Worm (Caenorhabditis elegans) whole organism, late embryonic: Measurements from ENCODE around the gene F26F12.3.
A peak's percentile ranks its signal among the peaks of the same experiment; 100 is the strongest.

Experiments used
- F13H6.1 ChIP-seq: sonication (generic microtip); optimal IDR thresholded peaks from 2 replicates; lab custom pipeline; 2016; ENCODE audit warnings: missing genetic modification characterization, missing compliant biosample characterization
- Y22D7AL.16 ChIP-seq: sonication (generic microtip); optimal IDR thresholded peaks from 2 replicates; lab custom pipeline; 2016; ENCODE audit warnings: missing genetic modification characterization, missing compliant biosample characterization
- ahr-1 ChIP-seq: sonication (generic microtip); optimal IDR thresholded peaks from 2 replicates; lab custom pipeline; 2016; ENCODE audit warnings: missing genetic modification characterization, missing compliant biosample characterization
- ceh-14 ChIP-seq: sonication (generic microtip); optimal IDR thresholded peaks from 2 replicates; lab custom pipeline; 2016; ENCODE audit warnings: missing genotype, missing genetic modification characterization, missing compliant biosample characterization
- ceh-18 ChIP-seq: sonication (generic microtip); optimal IDR thresholded peaks from 2 replicates; lab custom pipeline; 2016; ENCODE audit warnings: missing genetic modification characterization, missing compliant biosample characterization
- ceh-19 ChIP-seq: fragments of 200-800 bp; sonication (Bioruptor generic); optimal IDR thresholded peaks from 2 replicates; lab custom pipeline; 2018; ENCODE audit warnings: mild to moderate bottlenecking, missing genetic modification characterization, missing compliant biosample characterization
- ceh-30 ChIP-seq: fragments of 150-350 bp; optimal IDR thresholded peaks from 2 replicates; lab custom pipeline; 2014; ENCODE audit warnings: missing biosample characterization, missing genetic modification characterization
- ceh-31 ChIP-seq: sonication (generic microtip); optimal IDR thresholded peaks from 2 replicates; lab custom pipeline; 2016; ENCODE audit warnings: missing genetic modification characterization, missing compliant biosample characterization
- ceh-34 ChIP-seq: sonication (generic microtip); optimal IDR thresholded peaks from 2 replicates; lab custom pipeline; 2016; ENCODE audit warnings: mild to moderate bottlenecking, missing genetic modification characterization, missing compliant biosample characterization
- ceh-6 ChIP-seq: fragments of 200-800 bp; sonication (Bioruptor generic); optimal IDR thresholded peaks from 2 replicates; lab custom pipeline; 2018; ENCODE audit warnings: mild to moderate bottlenecking, missing genetic modification characterization, missing compliant biosample characterization
- ceh-9 ChIP-seq: sonication (generic microtip); optimal IDR thresholded peaks from 2 replicates; lab custom pipeline; 2016; ENCODE audit warnings: mild to moderate bottlenecking, missing genetic modification characterization, inconsistent platforms, missing compliant biosample characterization
- che-1 ChIP-seq: sonication (generic microtip); optimal IDR thresholded peaks from 2 replicates; lab custom pipeline; 2016; ENCODE audit warnings: mild to moderate bottlenecking, missing genetic modification characterization, missing compliant biosample characterization
- dve-1 ChIP-seq: sonication (generic microtip); optimal IDR thresholded peaks from 2 replicates; lab custom pipeline; 2017; ENCODE audit warnings: antibody characterized with exemption, mild to moderate bottlenecking, missing genetic modification characterization, missing compliant biosample characterization
- elt-2 ChIP-seq: sonication (generic microtip); optimal IDR thresholded peaks from 2 replicates; lab custom pipeline; 2016; ENCODE audit warnings: missing genetic modification reagents, missing genetic modification characterization, missing compliant biosample characterization
- elt-4 ChIP-seq: sonication (generic microtip); optimal IDR thresholded peaks from 2 replicates; lab custom pipeline; 2016; ENCODE audit warnings: missing genetic modification characterization, missing compliant biosample characterization
- eyg-1 ChIP-seq: sonication (generic microtip); optimal IDR thresholded peaks from 2 replicates; lab custom pipeline; 2016; ENCODE audit warnings: missing genotype, missing genetic modification characterization, missing compliant biosample characterization
- fax-1 ChIP-seq: sonication (generic microtip); optimal IDR thresholded peaks from 2 replicates; lab custom pipeline; 2016; ENCODE audit warnings: missing genotype, missing genetic modification characterization, missing compliant biosample characterization
- fkh-10 ChIP-seq: fragments of 150-350 bp; optimal IDR thresholded peaks from 2 replicates; lab custom pipeline; 2014; ENCODE audit warnings: missing biosample characterization, missing genetic modification reagents, missing genetic modification characterization
- fkh-6 ChIP-seq: sonication (generic microtip); optimal IDR thresholded peaks from 2 replicates; lab custom pipeline; 2016; ENCODE audit warnings: missing genetic modification characterization, missing compliant biosample characterization
- hlh-15 ChIP-seq: sonication (generic microtip); optimal IDR thresholded peaks from 2 replicates; lab custom pipeline; 2016; ENCODE audit warnings: missing genetic modification characterization, missing compliant biosample characterization
- hlh-30 ChIP-seq: sonication (generic microtip); optimal IDR thresholded peaks from 2 replicates; lab custom pipeline; 2017; ENCODE audit warnings: antibody characterized with exemption, missing genetic modification characterization, missing compliant biosample characterization; ENCODE audit not compliant: insufficient read depth
- hlh-6 ChIP-seq: sonication (generic microtip); optimal IDR thresholded peaks from 2 replicates; lab custom pipeline; 2016; ENCODE audit warnings: missing genotype, missing genetic modification characterization, missing compliant biosample characterization
- madf-2 ChIP-seq: sonication (generic microtip); optimal IDR thresholded peaks from 2 replicates; lab custom pipeline; 2017; ENCODE audit warnings: missing genetic modification characterization, missing compliant biosample characterization
- mec-3 ChIP-seq: sonication (generic microtip); optimal IDR thresholded peaks from 2 replicates; lab custom pipeline; 2016; ENCODE audit warnings: borderline replicate concordance, missing genetic modification characterization, missing compliant biosample characterization
- nhr-11 ChIP-seq: fragments of 150-350 bp; optimal IDR thresholded peaks from 2 replicates; lab custom pipeline; 2014; ENCODE audit warnings: missing biosample characterization, missing genetic modification characterization
- pax-1 ChIP-seq: fragments of 150-350 bp; optimal IDR thresholded peaks from 2 replicates; lab custom pipeline; 2014; ENCODE audit warnings: missing biosample characterization, missing genetic modification characterization
- pha-2 ChIP-seq: sonication (generic microtip); optimal IDR thresholded peaks from 2 replicates; lab custom pipeline; 2017; ENCODE audit warnings: mild to moderate bottlenecking, missing genetic modification characterization, missing compliant biosample characterization
- pha-4 ChIP-seq: fragments of 150-350 bp; optimal IDR thresholded peaks from 2 replicates; lab custom pipeline; 2018; ENCODE audit warnings: missing biosample characterization, missing genetic modification reagents, missing genetic modification characterization
- ref-2 ChIP-seq: sonication (generic microtip); optimal IDR thresholded peaks from 2 replicates; lab custom pipeline; 2016; ENCODE audit warnings: missing genetic modification characterization, missing compliant biosample characterization
- tbx-7 ChIP-seq: sonication (generic microtip); optimal IDR thresholded peaks from 2 replicates; lab custom pipeline; 2016; ENCODE audit warnings: missing genotype, missing genetic modification characterization, missing compliant biosample characterization
- unc-3 ChIP-seq, 2 experiments: fragments of 200-800 bp in 1 of 2; sonication (Bioruptor generic) in 1 of 2; sonication (generic microtip) in 1 of 2; conservative IDR thresholded peaks in 1 of 2; optimal IDR thresholded peaks in 1 of 2; 2 replicates each; pipeline versions ENCODE4 v1.3.6 to Lab custom; 2016 to 2022; ENCODE audit warnings: missing compliant biosample characterization in 2 of 2, missing genetic modification characterization in 2 of 2, missing genetic modification reagents in 1 of 2
- unc-42 ChIP-seq: sonication (generic microtip); optimal IDR thresholded peaks from 2 replicates; lab custom pipeline; 2016; ENCODE audit warnings: missing genotype, missing genetic modification characterization, missing compliant biosample characterization
- unc-55 ChIP-seq: sonication (generic microtip); optimal IDR thresholded peaks from 2 replicates; lab custom pipeline; 2017; ENCODE audit warnings: missing biosample characterization, missing genetic modification reagents, missing genetic modification characterization
- ztf-16 ChIP-seq: sonication (generic microtip); optimal IDR thresholded peaks from 2 replicates; lab custom pipeline; 2017; ENCODE audit warnings: missing genetic modification characterization, missing compliant biosample characterization

Gene F26F12.3

DNA sequence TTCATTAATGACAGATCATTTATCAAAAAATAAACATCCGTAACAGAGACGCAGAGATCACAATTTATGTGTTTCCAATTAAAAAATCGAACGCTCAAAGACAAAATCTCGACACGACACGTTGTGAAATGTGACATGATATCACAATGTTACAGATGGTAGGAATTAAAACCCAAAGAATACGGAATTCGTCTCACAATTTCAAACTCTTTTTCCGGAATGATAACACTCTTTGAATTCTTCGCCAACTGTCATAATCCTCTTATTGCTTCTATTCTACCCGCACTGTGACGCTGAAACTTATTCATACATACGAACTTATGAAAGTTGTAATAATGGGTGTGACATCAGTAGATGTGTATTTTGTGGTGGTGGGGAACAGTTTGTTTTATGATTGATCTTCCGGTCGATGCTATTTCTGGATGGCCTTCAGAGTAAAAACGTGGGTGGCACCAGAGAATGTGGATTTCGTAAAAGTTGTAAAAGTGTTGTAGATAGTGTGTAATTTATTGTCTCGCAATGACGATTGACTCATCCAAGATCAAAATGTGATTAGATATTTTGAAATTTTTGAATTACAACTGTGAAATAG is 29.0 kb downstream of the F26F12.3 start:
- TF ChIP-seq ceh-30 (no peak), pha-4 (tag; lab: Kevin White, UChicago) (no peak), ztf-16 (tag; lab: Kevin White, UChicago) (no peak), ceh-31 (tag; lab: Kevin White, UChicago) (no peak), fax-1 (tag; lab: Kevin White, UChicago) (no peak), unc-55 (GFP tag; lab: Kevin White, UChicago) (no peak), ahr-1 (tag; lab: Kevin White, UChicago) (no peak), unc-3 (GFP tag; conservative IDR thresholded peaks at IDR 0.05; lab: Robert Waterston, UW) (no peak), unc-3 (tag; optimal IDR thresholded peaks at IDR 0.05; lab: Kevin White, UChicago) (no peak), ceh-6 (GFP tag; lab: Kevin White, UChicago) (no peak), hlh-15 (no peak), unc-42 (no peak), fkh-6 (tag; lab: Kevin White, UChicago) (no peak), pax-1 (tag; lab: Kevin White, UChicago) (no peak), fkh-10 (GFP tag; lab: Kevin White, UChicago) (no peak), elt-4 (tag; lab: Kevin White, UChicago) (no peak), ref-2 (tag; lab: Kevin White, UChicago) (no peak), ceh-34 (tag; lab: Kevin White, UChicago) (no peak), ceh-19 (GFP tag; lab: Kevin White, UChicago) (no peak), mec-3 (tag; lab: Kevin White, UChicago) (no peak), che-1 (tag; lab: Kevin White, UChicago) (no peak)
- TF ChIP-seq, all 69 proteins: peak for 0

DNA sequence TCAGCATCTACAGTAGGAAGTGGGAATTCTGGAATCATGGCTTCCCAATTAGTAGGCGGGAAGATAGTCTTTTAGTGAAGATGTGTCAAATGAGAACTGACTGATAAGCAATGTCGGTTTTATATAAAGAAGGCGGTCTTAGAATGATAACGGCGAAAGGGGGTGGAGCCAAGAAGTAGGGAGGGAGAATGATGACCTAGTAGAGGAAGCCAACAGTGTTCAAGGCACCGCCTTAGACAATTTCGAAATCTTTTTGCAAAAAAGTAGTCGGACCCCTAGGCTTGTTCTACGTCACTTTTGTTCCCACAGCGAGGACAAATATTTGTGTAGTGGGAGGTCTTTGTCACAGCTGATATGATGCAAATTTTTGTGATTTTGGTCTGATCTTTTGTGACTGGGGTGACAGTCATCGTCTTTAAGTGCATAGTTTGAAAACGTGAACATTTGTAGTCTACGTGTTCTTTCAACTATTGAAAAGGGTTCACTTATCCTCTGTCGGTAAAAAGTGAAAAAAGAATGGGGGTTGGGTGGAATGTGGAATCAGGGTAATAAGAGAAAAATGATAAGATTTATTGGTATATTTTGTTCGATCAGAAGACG is 32.4 kb downstream of the F26F12.3 start, which contains the start of gene ZC250.4:
Gene ZC250.4, minus strand, starts transcription at position 78 of the 600 bp plus-strand sequence.
- TF ChIP-seq ceh-14 (tag; lab: Kevin White, UChicago) = no peak
- no peak for TF ChIP-seq eyg-1 (tag; lab: Kevin White, UChicago)
- TF ChIP-seq dve-1 (tag; lab: Kevin White, UChicago) = no peak
- peak; percentile 31 for TF ChIP-seq elt-2 (tag; lab: Kevin White, UChicago)
- no peak for TF ChIP-seq ceh-9
- no peak for TF ChIP-seq nhr-11 (tag; lab: Kevin White, UChicago)

DNA sequence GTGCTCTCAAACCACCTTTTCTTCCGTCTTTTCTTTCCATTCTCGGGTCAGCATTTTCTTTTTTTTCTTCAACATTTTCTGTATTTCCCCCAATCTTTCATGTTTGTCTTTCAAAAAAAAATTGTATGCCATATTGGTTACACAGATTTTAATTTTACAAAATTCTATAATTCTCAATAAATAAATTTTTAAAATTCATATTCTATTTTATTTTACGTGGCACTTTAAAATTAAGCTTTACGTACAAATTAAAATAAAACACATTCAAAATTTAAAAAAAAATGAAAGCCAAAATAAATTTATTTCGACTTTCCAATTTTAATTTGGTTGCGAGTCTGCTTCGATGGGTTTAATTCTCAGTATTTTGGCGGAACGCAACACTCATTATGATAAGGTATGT is 40.1 kb downstream of the F26F12.3 start, which contains the start of gene ZC250.5:
Gene ZC250.5, plus strand, starts transcription at position 301 of the 400 bp plus-strand sequence.
- TF ChIP-seq pha-2 (tag; lab: Kevin White, UChicago) (no peak), F13H6.1 (tag; lab: Kevin White, UChicago) (no peak), ceh-34 (tag; lab: Kevin White, UChicago) (no peak), Y22D7AL.16 (tag; lab: Kevin White, UChicago) (no peak), unc-3 (GFP tag; conservative IDR thresholded peaks at IDR 0.05; lab: Robert Waterston, UW) (no peak), unc-3 (tag; optimal IDR thresholded peaks at IDR 0.05; lab: Kevin White, UChicago) (no peak), ceh-6 (GFP tag; lab: Kevin White, UChicago) (no peak), madf-2 (tag; lab: Kevin White, UChicago) (no peak), ceh-18 (no peak), hlh-6 (no peak), hlh-30 (tag; lab: Kevin White, UChicago) (no peak)
- TF ChIP-seq, all 69 proteins: peak for 0

DNA sequence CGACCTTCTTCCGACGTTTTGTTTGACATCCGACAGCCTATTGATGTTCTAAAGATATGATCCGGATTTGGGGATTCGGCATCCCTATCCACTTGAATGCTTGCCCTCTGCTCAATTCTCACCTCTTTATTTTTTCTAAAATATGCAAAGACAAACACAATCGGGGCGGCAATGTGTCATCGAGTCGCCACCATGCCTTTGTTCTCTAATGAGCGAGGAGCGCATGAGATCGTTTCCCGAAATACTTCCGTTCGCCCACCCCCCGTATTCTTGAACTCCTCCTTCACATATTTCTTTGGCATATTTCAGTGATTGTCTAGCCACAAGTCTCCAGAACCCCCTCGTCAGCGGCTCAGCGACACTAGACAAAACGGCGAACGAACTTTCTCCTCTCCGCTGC is 46.1 kb downstream of the F26F12.3 start, which contains the start of gene cyn-17:
Gene cyn-17, plus strand, starts transcription at position 301 of the 400 bp plus-strand sequence.
- TF ChIP-seq tbx-7 (tag; lab: Kevin White, UChicago) (no peak), elt-4 (tag; lab: Kevin White, UChicago) (peak; percentile 34)
